Worm (Caenorhabditis elegans) whole organism, late embryonic: ENCODE measurements around the gene mrp-4.
A peak's percentile ranks its signal among the peaks of the same experiment; 100 is the strongest.

Source experiments
- F13H6.1 ChIP-seq: sonication (generic microtip); optimal IDR thresholded peaks from 2 replicates; lab custom pipeline; 2016; ENCODE audit warnings: missing genetic modification characterization, missing compliant biosample characterization
- K02D7.2 ChIP-seq: sonication (generic microtip); optimal IDR thresholded peaks from 2 replicates; lab custom pipeline; 2017; ENCODE audit warnings: mild to moderate bottlenecking, missing genetic modification characterization, missing compliant biosample characterization
- ama-1 ChIP-seq: fragments of 150-350 bp; optimal IDR thresholded peaks from 2 replicates; lab custom pipeline; 2014
- ceh-14 ChIP-seq: sonication (generic microtip); optimal IDR thresholded peaks from 2 replicates; lab custom pipeline; 2016; ENCODE audit warnings: missing genotype, missing genetic modification characterization, missing compliant biosample characterization
- ceh-18 ChIP-seq: sonication (generic microtip); optimal IDR thresholded peaks from 2 replicates; lab custom pipeline; 2016; ENCODE audit warnings: missing genetic modification characterization, missing compliant biosample characterization
- ceh-19 ChIP-seq: fragments of 200-800 bp; sonication (Bioruptor generic); optimal IDR thresholded peaks from 2 replicates; lab custom pipeline; 2018; ENCODE audit warnings: mild to moderate bottlenecking, missing genetic modification characterization, missing compliant biosample characterization
- ceh-30 ChIP-seq: fragments of 150-350 bp; optimal IDR thresholded peaks from 2 replicates; lab custom pipeline; 2014; ENCODE audit warnings: missing biosample characterization, missing genetic modification characterization
- ceh-45 ChIP-seq: fragments of 200-800 bp; sonication (Bioruptor generic); IDR thresholded peaks from 2 replicates; pipeline ENCODE4 v1.3.6; 2022; ENCODE audit warnings: missing genetic modification reagents, missing genetic modification characterization, missing compliant biosample characterization
- che-1 ChIP-seq: sonication (generic microtip); optimal IDR thresholded peaks from 2 replicates; lab custom pipeline; 2016; ENCODE audit warnings: mild to moderate bottlenecking, missing genetic modification characterization, missing compliant biosample characterization
- dmd-4 ChIP-seq: sonication (generic microtip); optimal IDR thresholded peaks from 2 replicates; lab custom pipeline; 2016; ENCODE audit warnings: borderline replicate concordance, missing genetic modification characterization, missing compliant biosample characterization
- dve-1 ChIP-seq: sonication (generic microtip); optimal IDR thresholded peaks from 2 replicates; lab custom pipeline; 2017; ENCODE audit warnings: antibody characterized with exemption, mild to moderate bottlenecking, missing genetic modification characterization, missing compliant biosample characterization
- elt-2 ChIP-seq: sonication (generic microtip); optimal IDR thresholded peaks from 2 replicates; lab custom pipeline; 2016; ENCODE audit warnings: missing genetic modification reagents, missing genetic modification characterization, missing compliant biosample characterization
- ets-4 ChIP-seq: sonication (generic microtip); optimal IDR thresholded peaks from 2 replicates; lab custom pipeline; 2016; ENCODE audit warnings: missing genetic modification characterization, missing compliant biosample characterization
- eyg-1 ChIP-seq: sonication (generic microtip); optimal IDR thresholded peaks from 2 replicates; lab custom pipeline; 2016; ENCODE audit warnings: missing genotype, missing genetic modification characterization, missing compliant biosample characterization
- fkh-10 ChIP-seq: fragments of 150-350 bp; optimal IDR thresholded peaks from 2 replicates; lab custom pipeline; 2014; ENCODE audit warnings: missing biosample characterization, missing genetic modification reagents, missing genetic modification characterization
- gmeb-2 ChIP-seq: sonication (generic microtip); optimal IDR thresholded peaks from 2 replicates; lab custom pipeline; 2016; ENCODE audit warnings: missing genetic modification characterization, inconsistent platforms, missing compliant biosample characterization
- hlh-15 ChIP-seq: sonication (generic microtip); optimal IDR thresholded peaks from 2 replicates; lab custom pipeline; 2016; ENCODE audit warnings: missing genetic modification characterization, missing compliant biosample characterization
- hlh-6 ChIP-seq: sonication (generic microtip); optimal IDR thresholded peaks from 2 replicates; lab custom pipeline; 2016; ENCODE audit warnings: missing genotype, missing genetic modification characterization, missing compliant biosample characterization
- hlh-8 ChIP-seq: sonication (generic microtip); optimal IDR thresholded peaks from 2 replicates; lab custom pipeline; 2016; ENCODE audit warnings: missing genotype, missing genetic modification characterization, missing compliant biosample characterization
- lim-6 ChIP-seq: sonication (generic microtip); optimal IDR thresholded peaks from 2 replicates; lab custom pipeline; 2016; ENCODE audit warnings: missing genetic modification characterization, missing compliant biosample characterization
- lin-11 ChIP-seq: fragments of 200-800 bp; sonication (Bioruptor generic); optimal IDR thresholded peaks from 2 replicates; lab custom pipeline; 2018; ENCODE audit warnings: mild to moderate bottlenecking, missing genetic modification characterization, missing compliant biosample characterization
- madf-2 ChIP-seq: sonication (generic microtip); optimal IDR thresholded peaks from 2 replicates; lab custom pipeline; 2017; ENCODE audit warnings: missing genetic modification characterization, missing compliant biosample characterization
- nhr-11 ChIP-seq: fragments of 150-350 bp; optimal IDR thresholded peaks from 2 replicates; lab custom pipeline; 2014; ENCODE audit warnings: missing biosample characterization, missing genetic modification characterization
- odd-2 ChIP-seq: sonication (generic microtip); optimal IDR thresholded peaks from 2 replicates; lab custom pipeline; 2017; ENCODE audit warnings: antibody characterized with exemption, mild to moderate bottlenecking, missing genetic modification characterization, missing compliant biosample characterization
- pag-3 ChIP-seq: sonication (generic microtip); optimal IDR thresholded peaks from 2 replicates; lab custom pipeline; 2016; ENCODE audit warnings: missing compliant biosample characterization, missing genetic modification characterization, borderline replicate concordance
- pat-9 ChIP-seq: fragments of 200-800 bp; sonication (Bioruptor generic); optimal IDR thresholded peaks from 2 replicates; lab custom pipeline; 2018; ENCODE audit warnings: mild to moderate bottlenecking, missing genetic modification characterization, moderate library complexity, missing compliant biosample characterization
- pax-1 ChIP-seq: fragments of 150-350 bp; optimal IDR thresholded peaks from 2 replicates; lab custom pipeline; 2014; ENCODE audit warnings: missing biosample characterization, missing genetic modification characterization
- pha-2 ChIP-seq: sonication (generic microtip); optimal IDR thresholded peaks from 2 replicates; lab custom pipeline; 2017; ENCODE audit warnings: mild to moderate bottlenecking, missing genetic modification characterization, missing compliant biosample characterization
- pha-4 ChIP-seq: fragments of 150-350 bp; optimal IDR thresholded peaks from 2 replicates; lab custom pipeline; 2018; ENCODE audit warnings: missing biosample characterization, missing genetic modification reagents, missing genetic modification characterization
- pqm-1 ChIP-seq: sonication (generic microtip); optimal IDR thresholded peaks from 2 replicates; lab custom pipeline; 2016; ENCODE audit warnings: missing genetic modification characterization, missing compliant biosample characterization
- pros-1 ChIP-seq: fragments of 150-350 bp; optimal IDR thresholded peaks from 2 replicates; lab custom pipeline; 2014; ENCODE audit warnings: missing biosample characterization, missing genetic modification reagents, missing genetic modification characterization
- sdc-2 ChIP-seq: sonication (generic microtip); optimal IDR thresholded peaks from 2 replicates; lab custom pipeline; 2016; ENCODE audit warnings: missing genotype, missing genetic modification characterization, missing compliant biosample characterization
- tbx-2 ChIP-seq: sonication (generic microtip); optimal IDR thresholded peaks from 2 replicates; lab custom pipeline; 2016; ENCODE audit warnings: missing genetic modification characterization, missing compliant biosample characterization
- ttx-3 ChIP-seq: sonication (generic microtip); optimal IDR thresholded peaks from 2 replicates; lab custom pipeline; 2016; ENCODE audit warnings: missing genetic modification reagents, missing genetic modification characterization, missing compliant biosample characterization
- unc-42 ChIP-seq: sonication (generic microtip); optimal IDR thresholded peaks from 2 replicates; lab custom pipeline; 2016; ENCODE audit warnings: missing genotype, missing genetic modification characterization, missing compliant biosample characterization
- unc-86 ChIP-seq: sonication (generic microtip); optimal IDR thresholded peaks from 2 replicates; lab custom pipeline; 2016; ENCODE audit warnings: missing genetic modification characterization, missing compliant biosample characterization
- zip-5 ChIP-seq: sonication (generic microtip); optimal IDR thresholded peaks from 2 replicates; lab custom pipeline; 2016; ENCODE audit warnings: missing genetic modification characterization, missing compliant biosample characterization

mrp-4 gene

ce11 chrX:9917362-9917761, 33.3 kb downstream of the mrp-4 start, which contains the start of gene F21G4.6 (continued):
- TF ChIP-seq dmd-4 (tag; lab: Kevin White, UChicago) (no peak), madf-2 (tag; lab: Kevin White, UChicago) (no peak), eyg-1 (no peak), hlh-6 (tag; lab: Kevin White, UChicago) (no peak), ama-1 (lab: Kevin White, UChicago) (no peak), ceh-18 (tag; lab: Kevin White, UChicago) (no peak), ceh-30 (tag; lab: Kevin White, UChicago) (no peak), pqm-1 (tag; lab: Kevin White, UChicago) (no peak), odd-2 (tag; lab: Kevin White, UChicago) (no peak), F13H6.1 (tag; lab: Kevin White, UChicago) (no peak), che-1 (tag; lab: Kevin White, UChicago) (no peak), pat-9 (tag; lab: Kevin White, UChicago) (no peak), hlh-8 (tag; lab: Kevin White, UChicago) (peak; percentile 3), zip-5 (tag; lab: Kevin White, UChicago) (peak; percentile 23), ceh-19 (no peak), pha-2 (tag; lab: Kevin White, UChicago) (no peak), hlh-15 (tag; lab: Kevin White, UChicago) (no peak), tbx-2 (tag; lab: Kevin White, UChicago) (peak; percentile 66), pha-4 (tag; lab: Kevin White, UChicago) (no peak), sdc-2 (tag; lab: Kevin White, UChicago) (no peak), dve-1 (tag; lab: Kevin White, UChicago) (no peak), K02D7.2 (tag; lab: Kevin White, UChicago) (no peak), nhr-11 (tag; lab: Kevin White, UChicago) (no peak), ttx-3 (no peak)

- TF ChIP-seq unc-86 (tag; lab: Kevin White, UChicago) (no peak), pax-1 (tag; lab: Kevin White, UChicago) (no peak), hlh-8 (tag; lab: Kevin White, UChicago) (no peak), pag-3 (tag; lab: Kevin White, UChicago) (no peak), ceh-45 (GFP tag; lab: Robert Waterston, UW) (no peak), pqm-1 (tag; lab: Kevin White, UChicago) (no peak), eyg-1 (no peak), ets-4 (tag; lab: Kevin White, UChicago) (no peak), unc-42 (tag; lab: Kevin White, UChicago) (no peak)
These were observed 34.9 kb downstream of the mrp-4 start, which contains the start of gene folr-1 for ce11 chrX:9918997-9919396. Gene folr-1 (plus strand): TSS chrX:9919297.

ce11 chrX:9921257-9921656, 37.2 kb downstream of the mrp-4 start, which contains the start of gene C17G1.2:
Gene C17G1.2 (plus strand): TSS chrX:9921557.
- no peak for TF ChIP-seq pros-1 (tag; lab: Kevin White, UChicago)
- TF ChIP-seq lim-6 (tag; lab: Kevin White, UChicago), result no peak
- TF ChIP-seq odd-2 (tag; lab: Kevin White, UChicago), result no peak
- TF ChIP-seq fkh-10 (GFP tag; lab: Kevin White, UChicago), result no peak
- TF ChIP-seq lin-11 (tag; lab: Kevin White, UChicago), result no peak
- no peak for TF ChIP-seq ceh-14 (tag; lab: Kevin White, UChicago)

DNA sequence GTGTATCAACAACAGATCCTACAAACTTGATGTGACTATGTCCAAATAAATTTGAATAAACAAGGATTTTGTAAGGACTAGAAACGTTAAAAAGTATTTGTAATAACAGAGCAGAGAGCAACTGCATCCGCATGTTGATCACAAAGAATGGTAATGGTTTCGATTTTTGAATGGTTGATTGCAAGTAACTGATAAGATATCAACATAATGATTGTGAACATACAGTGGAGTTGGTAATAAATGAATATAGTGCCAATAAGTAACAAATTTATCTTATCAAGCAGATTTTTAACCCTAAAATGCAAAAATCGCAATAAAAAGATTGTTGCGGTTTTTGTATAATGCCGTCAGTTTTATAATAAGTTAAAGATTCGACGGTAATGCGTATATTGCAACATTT, 40.9 kb downstream of the mrp-4 start, which contains the start of gene ugt-23:
TSS of gene ugt-23 (minus strand) at position 212 of the 400 bp plus-strand sequence.
- peak; percentile 70 for TF ChIP-seq elt-2 (tag; lab: Kevin White, UChicago)
- TF ChIP-seq gmeb-2 (tag; lab: Kevin White, UChicago), result no peak
- TF ChIP-seq, all 69 proteins: peak for 1
